Worm (Caenorhabditis elegans): Measurements from ENCODE around the gene F58A6.9.
"Not testable (repeated sequence)": the region's sequence is repeated elsewhere in the genome, so short reads cannot be mapped to it uniquely, and the experiment has no call there.

Gene F58A6.9

ce11 chrII:5200987-5201582 is 42.4 kb upstream of the F58A6.9 start:
- TF ChIP-seq T07F8.4 (tag; optimal IDR thresholded peaks at IDR 0.05) (no peak), ZK185.1 (tag; optimal IDR thresholded peaks at IDR 0.05; ENCODE audit: poor library complexity, severe bottlenecking) (peak; percentile 0), attf-5 (GFP tag; optimal IDR thresholded peaks at IDR 0.05) (peak; percentile 12), hmg-1.2 (GFP tag; IDR thresholded peaks at IDR 0.05) (peak; percentile 39; the same call in 1 of the 2 replicates)

ce11 chrII:5200205-5200604 is 41.5 kb upstream of the F58A6.9 start:
- TF ChIP-seq snpc-4 (GFP tag; optimal IDR thresholded peaks at IDR 0.05) = not testable (repeated sequence)
- TF ChIP-seq snpc-4 (tag; optimal IDR thresholded peaks at IDR 0.05) (peak; percentile 37 to 95 (median 80)), lsl-1 (GFP tag; optimal IDR thresholded peaks at IDR 0.05) (peak; percentile 8), hmg-1.2 (GFP tag; IDR thresholded peaks at IDR 0.05) (peak; percentile 68), snpc-1.1 (tag; optimal IDR thresholded peaks at IDR 0.05; ENCODE audit: insufficient read depth) (peak; percentile 87), snpc-3.4 (tag; optimal IDR thresholded peaks at IDR 0.05) (peak; percentile 66)

ce11 chrII:5199497-5199896 is 40.8 kb upstream of the F58A6.9 start, which contains the start of gene msp-50:
Gene msp-50, plus strand, starts transcription at chrII:5199797.
- TF ChIP-seq nfya-1 (tag; optimal IDR thresholded peaks at IDR 0.05; ENCODE audit: borderline replicate concordance, insufficient read depth) (no peak), xnd-1 (tag; optimal IDR thresholded peaks at IDR 0.05) (no peak), atf-7 (tag; optimal IDR thresholded peaks at IDR 0.05) (no peak), ztf-26 (tag; optimal IDR thresholded peaks at IDR 0.05) (no peak), bed-2 (GFP tag; IDR thresholded peaks at IDR 0.05) (no peak), F57C9.4 (tag; optimal IDR thresholded peaks at IDR 0.05) (no peak), rcor-1 (GFP tag; IDR thresholded peaks at IDR 0.05) (no peak), egl-44 (GFP tag; IDR thresholded peaks at IDR 0.05) (no peak), snpc-4 (GFP tag; optimal IDR thresholded peaks at IDR 0.05) (no peak), snpc-4 (tag; optimal IDR thresholded peaks at IDR 0.05) (no peak), sea-2 (GFP tag; IDR thresholded peaks at IDR 0.05) (no peak), Y53G8AR.9 (GFP tag; conservative IDR thresholded peaks at IDR 0.05) (no peak), ztf-18 (tag; optimal IDR thresholded peaks at IDR 0.05) (no peak), madf-8 (GFP tag; conservative IDR thresholded peaks at IDR 0.05) (no peak), fkh-3 (tag; optimal IDR thresholded peaks at IDR 0.05) (no peak), aptf-2 (GFP tag; conservative IDR thresholded peaks at IDR 0.05) (no peak), mcd-1 (GFP tag; IDR thresholded peaks at IDR 0.05) (no peak), hmg-1.2 (GFP tag; IDR thresholded peaks at IDR 0.05) (no peak)

ce11 chrII:5195504-5195903 is 36.8 kb upstream of the F58A6.9 start, which contains the start of gene C34F11.5:
Gene C34F11.5, plus strand, starts transcription at chrII:5195804.
- no peak for TF ChIP-seq egl-44 (GFP tag; IDR thresholded peaks at IDR 0.05)
- TF ChIP-seq B0261.1 (tag; optimal IDR thresholded peaks at IDR 0.05) = no peak
- TF ChIP-seq lag-1 (GFP tag; IDR thresholded peaks at IDR 0.05) = no peak
- TF ChIP-seq hrde-1 (tag; optimal IDR thresholded peaks at IDR 0.05; ENCODE audit: borderline replicate concordance) = no peak
- TF ChIP-seq lin-40 (tag; optimal IDR thresholded peaks at IDR 0.05) = no peak
- no peak for TF ChIP-seq F33H1.4 (GFP tag; IDR thresholded peaks at IDR 0.05)
- no peak for TF ChIP-seq hmg-20 (GFP tag; IDR thresholded peaks at IDR 0.05)
- no peak for TF ChIP-seq snpc-3.4 (tag; optimal IDR thresholded peaks at IDR 0.05)
- no peak for TF ChIP-seq attf-5 (GFP tag; optimal IDR thresholded peaks at IDR 0.05)

ce11 chrII:5194066-5194465 is 35.4 kb upstream of the F58A6.9 start, which contains the start of gene msp-49:
Gene msp-49, plus strand, starts transcription at chrII:5194366.
- TF ChIP-seq Y67H2A.10 (GFP tag; conservative IDR thresholded peaks at IDR 0.05) (no peak), nhr-90 (tag; optimal IDR thresholded peaks at IDR 0.05) (no peak), tbx-9 (tag; optimal IDR thresholded peaks at IDR 0.05; ENCODE audit: borderline replicate concordance) (no peak), attf-3 (GFP tag; conservative IDR thresholded peaks at IDR 0.05) (no peak), Y56A3A.18 (GFP tag; IDR thresholded peaks at IDR 0.05) (no peak), snpc-1.3 (tag; optimal IDR thresholded peaks at IDR 0.05; ENCODE audit: insufficient read depth) (no peak), fkh-3 (tag; optimal IDR thresholded peaks at IDR 0.05) (no peak), aptf-2 (GFP tag; conservative IDR thresholded peaks at IDR 0.05) (no peak), ceh-100 (GFP tag; IDR thresholded peaks at IDR 0.05) (no peak), F37B4.10 (GFP tag; IDR thresholded peaks at IDR 0.05) (no peak), madf-8 (GFP tag; conservative IDR thresholded peaks at IDR 0.05) (no peak)
